Worm (Caenorhabditis elegans) whole organism, L1 larva: Measurements from ENCODE around the gene clec-208.

Experiments used
- C04F5.9 ChIP-seq: sonication (generic microtip); optimal IDR thresholded peaks from 2 replicates; lab custom pipeline; 2016; ENCODE audit warnings: missing genetic modification characterization, missing compliant biosample characterization
- C16A3.4 ChIP-seq: fragments of 150-350 bp; optimal IDR thresholded peaks from 2 replicates; lab custom pipeline; 2014; ENCODE audit warnings: missing biosample characterization, missing genetic modification characterization
- F16B12.6 ChIP-seq: fragments of 150-350 bp; optimal IDR thresholded peaks from 2 replicates; lab custom pipeline; 2014; ENCODE audit warnings: missing biosample characterization, missing genetic modification characterization
- aha-1 ChIP-seq: fragments of 150-350 bp; optimal IDR thresholded peaks from 2 replicates; lab custom pipeline; 2014; ENCODE audit warnings: missing biosample characterization, missing genetic modification characterization
- blmp-1 ChIP-seq: fragments of 150-350 bp; optimal IDR thresholded peaks from 2 replicates; lab custom pipeline; 2014; ENCODE audit warnings: missing biosample characterization, missing genetic modification characterization
- ceh-90 ChIP-seq: sonication (generic microtip); optimal IDR thresholded peaks from 2 replicates; lab custom pipeline; 2016; ENCODE audit warnings: missing genetic modification characterization, missing compliant biosample characterization
- ces-1 ChIP-seq: fragments of 150-350 bp; optimal IDR thresholded peaks from 2 replicates; lab custom pipeline; 2014; ENCODE audit warnings: missing biosample characterization, missing genetic modification reagents, missing genetic modification characterization
- efl-1 ChIP-seq, 4 experiments: fragments of 150-350 bp; optimal IDR thresholded peaks in 3 of 4; peaks in 1 of 4; 1 replicate in 1 of 4; 2 replicates in 3 of 4; lab custom pipeline; 2014; ENCODE audit warnings: missing biosample characterization in 2 of 4, missing genetic modification characterization in 2 of 4, missing genetic modification reagents in 2 of 4
- efl-3 ChIP-seq: fragments of 200-800 bp; sonication (Bioruptor generic); optimal IDR thresholded peaks from 2 replicates; lab custom pipeline; 2018; ENCODE audit warnings: mild to moderate bottlenecking, missing genetic modification characterization, missing compliant biosample characterization
- egl-13 ChIP-seq: sonication (generic microtip); optimal IDR thresholded peaks from 2 replicates; lab custom pipeline; 2016; ENCODE audit warnings: missing genotype, missing genetic modification reagents, missing genetic modification characterization, missing compliant biosample characterization
- elt-2 ChIP-seq: sonication (generic microtip); optimal IDR thresholded peaks from 2 replicates; lab custom pipeline; 2016; ENCODE audit warnings: missing genetic modification characterization, mild to moderate bottlenecking, inconsistent platforms, missing compliant biosample characterization, missing genetic modification reagents
- elt-3 ChIP-seq, 6 experiments: fragments of 150-350 bp in 1 of 6; sonication (generic microtip); optimal IDR thresholded peaks; 2 replicates each; lab custom pipeline; 2017 to 2018; ENCODE audit warnings: missing biosample characterization in 6 of 6, missing genetic modification characterization in 6 of 6, inconsistent platforms in 1 of 6
- grh-1 ChIP-seq: fragments of 200-800 bp; sonication (Bioruptor generic); IDR thresholded peaks from 2 replicates; pipeline ENCODE4 v1.3.6; 2022; ENCODE audit warnings: missing genetic modification reagents, missing genetic modification characterization, missing compliant biosample characterization
- hlh-4 ChIP-seq: sonication (generic microtip); optimal IDR thresholded peaks from 2 replicates; lab custom pipeline; 2016; ENCODE audit warnings: mild to moderate bottlenecking, missing genetic modification characterization, missing compliant biosample characterization
- irx-1 ChIP-seq: sonication (generic microtip); optimal IDR thresholded peaks from 2 replicates; lab custom pipeline; 2016; ENCODE audit warnings: missing genetic modification characterization, missing compliant biosample characterization
- jun-1 ChIP-seq: fragments of 150-350 bp; optimal IDR thresholded peaks from 2 replicates; lab custom pipeline; 2014; ENCODE audit warnings: missing biosample characterization, missing genetic modification reagents, missing genetic modification characterization
- lin-13 ChIP-seq: fragments of 150-350 bp; optimal IDR thresholded peaks from 2 replicates; lab custom pipeline; 2014; ENCODE audit warnings: missing biosample characterization, missing genetic modification reagents, missing genetic modification characterization
- lin-14 ChIP-seq: fragments of 200-800 bp; sonication (Bioruptor generic); optimal IDR thresholded peaks from 2 replicates; lab custom pipeline; 2018; ENCODE audit warnings: mild to moderate bottlenecking, missing genetic modification characterization, moderate library complexity, missing compliant biosample characterization
- lin-35 ChIP-seq, 2 experiments: fragments of 150-350 bp; optimal IDR thresholded peaks; 2 replicates each; lab custom pipeline; 2014; ENCODE audit warnings: missing biosample characterization in 2 of 2, missing genetic modification characterization in 2 of 2, missing genetic modification reagents in 2 of 2
- lsy-2 ChIP-seq, 2 experiments: fragments of 150-350 bp; optimal IDR thresholded peaks; 2 replicates each; lab custom pipeline; 2014; ENCODE audit warnings: missing biosample characterization in 2 of 2, missing genetic modification characterization in 2 of 2
- mab-9 ChIP-seq: fragments of 200-800 bp; sonication (Bioruptor generic); IDR thresholded peaks from 2 replicates; pipeline ENCODE4 v1.3.6; 2022; ENCODE audit warnings: missing genetic modification reagents, missing genetic modification characterization, missing compliant biosample characterization
- mdl-1 ChIP-seq, 2 experiments: fragments of 150-350 bp; optimal IDR thresholded peaks; 2 replicates each; lab custom pipeline; 2014 to 2017; ENCODE audit warnings: missing biosample characterization in 2 of 2, missing genetic modification characterization in 2 of 2, inconsistent platforms in 1 of 2
- mef-2 ChIP-seq: fragments of 150-350 bp; optimal IDR thresholded peaks from 2 replicates; lab custom pipeline; 2014; ENCODE audit warnings: missing biosample characterization, missing genetic modification characterization
- mep-1 ChIP-seq: fragments of 150-350 bp; optimal IDR thresholded peaks from 2 replicates; lab custom pipeline; 2014; ENCODE audit warnings: missing biosample characterization, missing genetic modification characterization
- nhr-11 ChIP-seq: fragments of 150-350 bp; optimal IDR thresholded peaks from 2 replicates; lab custom pipeline; 2014; ENCODE audit warnings: missing biosample characterization, missing genetic modification characterization
- nhr-12 ChIP-seq: sonication (generic microtip); optimal IDR thresholded peaks from 2 replicates; lab custom pipeline; 2017; ENCODE audit warnings: missing biosample characterization, missing genetic modification characterization
- nhr-19 ChIP-seq: fragments of 200-800 bp; sonication (Bioruptor generic); conservative IDR thresholded peaks from 2 replicates; pipeline ENCODE4 v1.3.6; 2022; ENCODE audit warnings: missing genetic modification characterization, missing compliant biosample characterization
- nhr-20 ChIP-seq: sonication (generic microtip); optimal IDR thresholded peaks from 2 replicates; lab custom pipeline; 2016; ENCODE audit warnings: mild to moderate bottlenecking, missing genetic modification characterization, missing compliant biosample characterization
- nhr-47 ChIP-seq: sonication (generic microtip); optimal IDR thresholded peaks from 2 replicates; lab custom pipeline; 2016; ENCODE audit warnings: mild to moderate bottlenecking, missing genetic modification characterization, moderate library complexity, missing compliant biosample characterization
- nhr-71 ChIP-seq: sonication (generic microtip); optimal IDR thresholded peaks from 2 replicates; lab custom pipeline; 2016; ENCODE audit warnings: mild to moderate bottlenecking, missing genetic modification characterization, moderate library complexity, missing compliant biosample characterization
- nhr-84 ChIP-seq: sonication (generic microtip); optimal IDR thresholded peaks from 2 replicates; lab custom pipeline; 2017; ENCODE audit warnings: missing biosample characterization, missing genetic modification characterization
- nhr-85 ChIP-seq: sonication (generic microtip); peaks from one replicate; lab custom pipeline; 2016; ENCODE audit warnings: missing genetic modification characterization, inconsistent platforms, missing compliant biosample characterization
- nhr-90 ChIP-seq: sonication (generic microtip); optimal IDR thresholded peaks from 2 replicates; lab custom pipeline; 2016; ENCODE audit warnings: mild to moderate bottlenecking, missing genetic modification characterization, missing compliant biosample characterization; ENCODE audit not compliant: poor library complexity
- pag-3 ChIP-seq: sonication (generic microtip); optimal IDR thresholded peaks from 2 replicates; lab custom pipeline; 2017; ENCODE audit warnings: missing genetic modification characterization, mild to moderate bottlenecking, missing compliant biosample characterization, antibody characterized with exemption, borderline replicate concordance; ENCODE audit not compliant: insufficient read depth
- skn-1 ChIP-seq: fragments of 150-350 bp; optimal IDR thresholded peaks from 2 replicates; lab custom pipeline; 2014; ENCODE audit warnings: missing biosample characterization, missing genetic modification characterization
- snpc-4 ChIP-seq: fragments of 150-350 bp; optimal IDR thresholded peaks from 2 replicates; lab custom pipeline; 2014; ENCODE audit warnings: missing biosample characterization, missing genetic modification characterization
- snu-23 ChIP-seq: sonication (generic microtip); optimal IDR thresholded peaks from 2 replicates; lab custom pipeline; 2016; ENCODE audit warnings: missing genetic modification characterization, missing compliant biosample characterization
- sptf-1 ChIP-seq: fragments of 150-350 bp; optimal IDR thresholded peaks from 2 replicates; lab custom pipeline; 2014; ENCODE audit warnings: missing biosample characterization, missing genetic modification characterization
- swsn-7 ChIP-seq: sonication (generic microtip); optimal IDR thresholded peaks from 2 replicates; lab custom pipeline; 2016; ENCODE audit warnings: missing genetic modification characterization, missing compliant biosample characterization
- tlp-1 ChIP-seq: fragments of 150-350 bp; optimal IDR thresholded peaks from 2 replicates; lab custom pipeline; 2014; ENCODE audit warnings: missing biosample characterization, missing genetic modification characterization
- unc-98 ChIP-seq: fragments of 200-800 bp; sonication (Bioruptor generic); IDR thresholded peaks from 2 replicates; pipeline ENCODE4 v1.3.6; 2022; ENCODE audit warnings: missing genetic modification characterization, missing compliant biosample characterization
- xbp-1 ChIP-seq: sonication (generic microtip); optimal IDR thresholded peaks from 2 replicates; lab custom pipeline; 2016; ENCODE audit warnings: missing genetic modification characterization, missing compliant biosample characterization
- zip-4 ChIP-seq: fragments of 200-800 bp; sonication (Bioruptor generic); optimal IDR thresholded peaks from 2 replicates; lab custom pipeline; 2018; ENCODE audit warnings: mild to moderate bottlenecking, missing genetic modification characterization, moderate library complexity, missing compliant biosample characterization
- ztf-11 ChIP-seq, 2 experiments: sonication (generic microtip); optimal IDR thresholded peaks; 2 replicates each; lab custom pipeline; 2016 to 2017; ENCODE audit warnings: missing genetic modification characterization in 2 of 2, missing biosample characterization in 1 of 2, missing compliant biosample characterization in 1 of 2
- ztf-4 ChIP-seq: fragments of 150-350 bp; optimal IDR thresholded peaks from 2 replicates; lab custom pipeline; 2014; ENCODE audit warnings: missing biosample characterization, missing genetic modification characterization

Gene clec-208

DNA sequence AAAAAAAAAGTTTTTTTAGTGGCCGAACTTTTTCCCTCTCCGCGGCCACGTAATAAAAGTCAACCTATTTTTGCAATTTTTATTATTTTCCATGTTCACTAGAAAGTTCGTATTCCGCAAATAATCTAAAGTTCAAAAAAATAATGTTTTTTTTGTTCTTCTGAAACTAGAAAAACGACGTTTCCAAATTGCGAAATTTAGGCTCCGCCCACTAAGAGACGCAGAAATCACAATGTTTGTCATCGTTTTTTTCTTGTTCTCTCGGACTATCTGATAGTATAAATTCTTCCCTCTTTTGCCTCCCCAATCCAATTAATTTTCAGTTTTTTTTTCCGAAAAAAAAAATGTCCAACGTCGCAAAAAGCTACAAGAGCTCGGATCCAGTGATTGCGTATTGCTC lies 40.4 kb upstream of the clec-208 start, which contains the start of gene comt-3 (continued):
- TF ChIP-seq lin-35 (GFP tag; optimal IDR thresholded peaks at IDR 0.05; lab: Kevin White, UChicago) (peak in 1 of 2 experiments; percentile 3), aha-1 (tag; lab: Kevin White, UChicago) (no peak), efl-1 (optimal IDR thresholded peaks at IDR 0.05; lab: Kevin White, UChicago) (no peak), efl-1 (GFP tag; optimal IDR thresholded peaks at IDR 0.05 in 1 of 2; lab: Kevin White, UChicago) (peak in 1 of 2 experiments; percentile 24), sptf-1 (no peak), grh-1 (GFP tag; lab: Robert Waterston, UW) (no peak), zip-4 (GFP tag; lab: Kevin White, UChicago) (peak; percentile 22), mef-2 (no peak), elt-2 (tag; lab: Kevin White, UChicago) (no peak), swsn-7 (tag; lab: Kevin White, UChicago) (no peak), ces-1 (no peak), nhr-84 (tag; lab: Kevin White, UChicago) (no peak), efl-3 (GFP tag; lab: Kevin White, UChicago) (no peak), tlp-1 (tag; lab: Kevin White, UChicago) (no peak), nhr-11 (tag; lab: Kevin White, UChicago) (no peak)

DNA sequence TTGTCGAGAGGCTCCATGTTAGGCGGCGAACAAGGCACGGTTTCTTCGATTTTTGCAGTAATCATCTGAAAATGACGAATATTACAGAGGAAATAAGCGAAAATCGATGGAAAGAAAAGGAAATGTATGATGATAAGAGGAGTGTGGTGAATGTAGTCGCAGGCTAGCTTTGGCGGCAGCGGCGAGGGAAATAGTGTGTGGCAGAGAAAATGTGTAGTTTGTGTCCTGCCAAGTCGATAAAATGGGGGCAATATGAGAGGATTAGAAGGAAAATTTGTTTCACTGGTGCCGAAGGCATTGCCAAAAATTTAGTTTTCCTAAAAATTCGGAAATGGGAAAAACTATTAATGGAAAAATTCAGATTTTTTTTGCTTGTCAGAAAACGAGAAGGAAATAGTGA lies 31.0 kb upstream of the clec-208 start, which contains the start of gene nhr-86:
nhr-86 (minus strand) TSS at position 71 of the 400 bp plus-strand sequence.
- TF ChIP-seq snu-23 (GFP tag; lab: Kevin White, UChicago) (peak; percentile 39), elt-3 (tag; optimal IDR thresholded peaks at IDR 0.05; lab: Kevin White, UChicago) (no peak), blmp-1 (peak; percentile 54), skn-1 (peak; percentile 22), hlh-4 (tag; lab: Kevin White, UChicago) (no peak), F16B12.6 (tag; lab: Kevin White, UChicago) (no peak), lin-35 (GFP tag; optimal IDR thresholded peaks at IDR 0.05; lab: Kevin White, UChicago) (peak in 1 of 2 experiments; percentile 33), nhr-19 (no peak), zip-4 (GFP tag; lab: Kevin White, UChicago) (no peak), pag-3 (tag; lab: Kevin White, UChicago) (no peak), efl-1 (optimal IDR thresholded peaks at IDR 0.05; lab: Kevin White, UChicago) (no peak), efl-1 (GFP tag; optimal IDR thresholded peaks at IDR 0.05 in 1 of 2; lab: Kevin White, UChicago) (no peak), mep-1 (no peak), nhr-85 (peak; percentile 31), lsy-2 (tag; optimal IDR thresholded peaks at IDR 0.05; lab: Kevin White, UChicago) (no peak), nhr-20 (tag; lab: Kevin White, UChicago) (peak; percentile 27)
- TF ChIP-seq, all 84 proteins: peak for 6

DNA sequence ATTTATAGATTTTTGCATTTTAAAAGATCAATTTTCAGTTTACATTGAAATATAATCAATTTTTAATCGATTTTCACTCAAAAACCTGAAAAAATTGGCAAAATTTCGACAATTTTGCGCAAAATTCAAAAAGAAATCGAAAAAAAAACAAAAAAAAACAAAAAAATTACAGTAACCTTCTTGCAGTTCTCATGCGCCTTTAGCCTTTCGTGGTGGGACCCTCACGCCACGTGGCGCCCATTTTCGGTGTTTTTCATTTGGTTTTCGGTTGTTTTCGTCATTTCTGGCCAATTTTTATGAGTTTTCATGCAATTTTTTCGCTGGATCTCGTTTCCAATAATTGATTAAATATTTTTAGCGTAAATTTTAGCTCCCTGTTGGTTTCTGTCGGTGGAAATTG lies 30.3 kb upstream of the clec-208 start:
- TF ChIP-seq nhr-71 (tag; lab: Kevin White, UChicago): no peak
- TF ChIP-seq nhr-11 (tag; lab: Kevin White, UChicago): no peak
- TF ChIP-seq nhr-12 (tag; lab: Kevin White, UChicago): no peak

DNA sequence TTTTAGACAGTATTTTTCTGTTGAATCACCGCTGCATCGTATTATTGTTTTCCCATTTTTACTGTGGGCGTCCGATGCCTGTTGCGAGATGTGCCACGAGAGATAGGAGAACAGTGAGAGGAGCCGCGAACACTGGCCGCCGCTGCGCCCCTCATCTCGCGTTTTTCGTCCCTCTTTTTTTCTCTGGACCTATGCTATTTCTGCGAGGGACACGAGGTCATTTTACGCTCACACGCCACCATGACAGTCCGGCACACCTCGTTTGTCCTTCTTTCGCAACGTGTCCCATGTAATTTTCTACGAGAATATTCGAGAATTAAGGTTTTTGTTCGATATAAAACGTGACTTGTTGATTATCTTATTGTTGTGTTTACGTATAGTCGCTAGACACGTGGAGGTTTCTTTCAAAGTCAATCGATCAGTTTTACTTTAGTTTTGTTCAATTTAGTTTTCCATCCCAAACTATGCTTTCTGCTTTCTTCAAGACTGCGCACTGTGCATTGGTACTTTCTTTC lies 29.7 kb upstream of the clec-208 start, which contains the start of gene lbp-9:
lbp-9 (plus strand) TSS at position 465 of the 515 bp plus-strand sequence.
- TF ChIP-seq lin-13 (GFP tag; lab: Kevin White, UChicago) (peak; percentile 28), nhr-47 (tag; lab: Kevin White, UChicago) (peak; percentile 41), ces-1 (no peak), lsy-2 (tag; optimal IDR thresholded peaks at IDR 0.05; lab: Kevin White, UChicago) (peak; percentile 15 to 34), mep-1 (peak; percentile 89), lin-14 (GFP tag; lab: Kevin White, UChicago) (peak; percentile 99), lin-35 (GFP tag; optimal IDR thresholded peaks at IDR 0.05; lab: Kevin White, UChicago) (peak; percentile 42 to 69), nhr-71 (tag; lab: Kevin White, UChicago) (peak; percentile 80), ztf-4 (tag; lab: Kevin White, UChicago) (peak; percentile 21), C16A3.4 (tag; lab: Kevin White, UChicago) (no peak), jun-1 (tag; lab: Kevin White, UChicago) (no peak), ztf-11 (tag; optimal IDR thresholded peaks at IDR 0.05; lab: Kevin White, UChicago) (no peak), swsn-7 (tag; lab: Kevin White, UChicago) (peak; percentile 40), ceh-90 (tag; lab: Kevin White, UChicago) (no peak), snpc-4 (tag; lab: Kevin White, UChicago) (no peak), nhr-90 (peak; percentile 43), snu-23 (GFP tag; lab: Kevin White, UChicago) (peak; percentile 80), C04F5.9 (tag; lab: Kevin White, UChicago) (peak; percentile 15), nhr-20 (tag; lab: Kevin White, UChicago) (peak; percentile 88), egl-13 (tag; lab: Kevin White, UChicago) (no peak), blmp-1 (peak; percentile 36), nhr-85 (peak; percentile 91), unc-98 (no peak), irx-1 (tag; lab: Kevin White, UChicago) (peak; percentile 25), mab-9 (GFP tag; lab: Robert Waterston, UW) (no peak), mdl-1 (tag; optimal IDR thresholded peaks at IDR 0.05; lab: Kevin White, UChicago) (peak in 1 of 2 experiments; percentile 81), xbp-1 (tag; lab: Kevin White, UChicago) (peak; percentile 35)
